Worm (Caenorhabditis elegans) whole organism, L2 larva: ENCODE measurements around the gene B0280.11.

Experiments used
- C34F6.9 ChIP-seq: fragments of 150-350 bp; optimal IDR thresholded peaks from 2 replicates; lab custom pipeline; 2014; ENCODE audit warnings: missing biosample characterization, missing genetic modification characterization
- F13H6.1 ChIP-seq: sonication (generic microtip); optimal IDR thresholded peaks from 2 replicates; lab custom pipeline; 2016; ENCODE audit warnings: missing genetic modification characterization, missing compliant biosample characterization
- R02D3.7 ChIP-seq: fragments of 150-350 bp; optimal IDR thresholded peaks from 2 replicates; lab custom pipeline; 2014; ENCODE audit warnings: missing biosample characterization, missing genetic modification characterization
- Y55F3AM.14 ChIP-seq: fragments of 200-800 bp; sonication (Bioruptor generic); optimal IDR thresholded peaks from 2 replicates; lab custom pipeline; 2018; ENCODE audit warnings: mild to moderate bottlenecking, missing genetic modification characterization, missing compliant biosample characterization
- ZK546.5 ChIP-seq: sonication (generic microtip); optimal IDR thresholded peaks from 2 replicates; lab custom pipeline; 2017; ENCODE audit warnings: missing biosample characterization, missing genetic modification characterization
- alr-1 ChIP-seq: fragments of 150-350 bp; optimal IDR thresholded peaks from 2 replicates; lab custom pipeline; 2014; ENCODE audit warnings: missing biosample characterization, missing genetic modification characterization
- aly-2 ChIP-seq: fragments of 150-350 bp; optimal IDR thresholded peaks from 2 replicates; lab custom pipeline; 2014; ENCODE audit warnings: missing biosample characterization, missing genetic modification characterization
- ama-1 ChIP-seq: fragments of 150-350 bp; optimal IDR thresholded peaks from 2 replicates; lab custom pipeline; 2018; ENCODE audit warnings: inconsistent platforms
- blmp-1 ChIP-seq: sonication (generic microtip); optimal IDR thresholded peaks from 2 replicates; lab custom pipeline; 2017; ENCODE audit warnings: missing genetic modification characterization, mild to moderate bottlenecking, missing compliant biosample characterization, antibody characterized with exemption, moderate library complexity; ENCODE audit not compliant: insufficient read depth
- ceh-16 ChIP-seq: fragments of 150-350 bp; optimal IDR thresholded peaks from 2 replicates; lab custom pipeline; 2014; ENCODE audit warnings: missing biosample characterization, missing genetic modification characterization
- ceh-82 ChIP-seq: fragments of 150-350 bp; optimal IDR thresholded peaks from 2 replicates; lab custom pipeline; 2014; ENCODE audit warnings: missing biosample characterization, missing genetic modification characterization
- crh-2 ChIP-seq: sonication (generic microtip); optimal IDR thresholded peaks from 2 replicates; lab custom pipeline; 2017; ENCODE audit warnings: missing biosample characterization, missing genetic modification characterization
- dmd-4 ChIP-seq: sonication (generic microtip); optimal IDR thresholded peaks from 2 replicates; lab custom pipeline; 2017; ENCODE audit warnings: missing biosample characterization, missing genetic modification characterization
- egl-27 ChIP-seq: sonication (generic microtip); optimal IDR thresholded peaks from 3 replicates; lab custom pipeline; 2017; ENCODE audit warnings: missing biosample characterization, missing genetic modification reagents, missing genetic modification characterization
- elt-1 ChIP-seq: fragments of 150-350 bp; optimal IDR thresholded peaks from 2 replicates; lab custom pipeline; 2014; ENCODE audit warnings: missing biosample characterization, missing genetic modification characterization
- elt-3 ChIP-seq: sonication (generic microtip); optimal IDR thresholded peaks from 2 replicates; lab custom pipeline; 2017; ENCODE audit warnings: missing biosample characterization, missing genetic modification characterization
- fos-1 ChIP-seq: fragments of 150-350 bp; optimal IDR thresholded peaks from 2 replicates; lab custom pipeline; 2014; ENCODE audit warnings: missing biosample characterization, missing genetic modification characterization
- gmeb-1 ChIP-seq: fragments of 150-350 bp; optimal IDR thresholded peaks from 2 replicates; lab custom pipeline; 2014; ENCODE audit warnings: missing biosample characterization, missing genetic modification characterization
- lin-11 ChIP-seq: fragments of 150-350 bp; sonication (generic microtip); optimal IDR thresholded peaks from 2 replicates; lab custom pipeline; 2014; ENCODE audit warnings: missing biosample characterization, missing genetic modification characterization, inconsistent platforms, mixed read lengths
- lin-13 ChIP-seq: fragments of 150-350 bp; optimal IDR thresholded peaks from 2 replicates; lab custom pipeline; 2014; ENCODE audit warnings: missing biosample characterization, missing genetic modification reagents, missing genetic modification characterization
- lin-39 ChIP-seq: fragments of 150-350 bp; optimal IDR thresholded peaks from 2 replicates; lab custom pipeline; 2014; ENCODE audit warnings: missing biosample characterization, missing genetic modification reagents, missing genetic modification characterization
- lsy-2 ChIP-seq, 2 experiments: fragments of 150-350 bp in 1 of 2; sonication (generic microtip) in 1 of 2; optimal IDR thresholded peaks; 2 replicates each; lab custom pipeline; 2014 to 2017; ENCODE audit warnings: missing biosample characterization in 2 of 2, missing genetic modification characterization in 2 of 2
- mab-5 ChIP-seq: fragments of 150-350 bp; optimal IDR thresholded peaks from 2 replicates; lab custom pipeline; 2014; ENCODE audit warnings: missing biosample characterization, missing genetic modification characterization
- mbf-1 ChIP-seq: sonication (generic microtip); optimal IDR thresholded peaks from 2 replicates; lab custom pipeline; 2017; ENCODE audit warnings: missing biosample characterization, missing genetic modification characterization
- mdl-1 ChIP-seq, 2 experiments: fragments of 150-350 bp in 1 of 2; sonication (generic microtip) in 1 of 2; optimal IDR thresholded peaks; 2 replicates each; lab custom pipeline; 2017; ENCODE audit warnings: missing biosample characterization in 2 of 2, missing genetic modification characterization in 2 of 2
- nhr-10 ChIP-seq: sonication (generic microtip); optimal IDR thresholded peaks from 2 replicates; lab custom pipeline; 2017; ENCODE audit warnings: missing biosample characterization, missing genetic modification characterization
- nhr-11 ChIP-seq: fragments of 150-350 bp; optimal IDR thresholded peaks from 2 replicates; lab custom pipeline; 2014; ENCODE audit warnings: missing biosample characterization, missing genetic modification characterization
- nhr-12 ChIP-seq: fragments of 150-350 bp; optimal IDR thresholded peaks from 2 replicates; lab custom pipeline; 2014; ENCODE audit warnings: missing biosample characterization, missing genetic modification characterization
- nhr-129 ChIP-seq: fragments of 150-350 bp; optimal IDR thresholded peaks from 2 replicates; lab custom pipeline; 2014; ENCODE audit warnings: missing biosample characterization, missing genetic modification characterization
- nhr-21 ChIP-seq: fragments of 150-350 bp; optimal IDR thresholded peaks from 2 replicates; lab custom pipeline; 2014; ENCODE audit warnings: missing biosample characterization, missing genetic modification characterization
- nhr-23 ChIP-seq: fragments of 150-350 bp; optimal IDR thresholded peaks from 2 replicates; lab custom pipeline; 2014; ENCODE audit warnings: missing biosample characterization, missing genetic modification reagents, missing genetic modification characterization
- nhr-237 ChIP-seq: fragments of 150-350 bp; optimal IDR thresholded peaks from 2 replicates; lab custom pipeline; 2014; ENCODE audit warnings: missing biosample characterization, missing genetic modification characterization
- nhr-25 ChIP-seq: fragments of 150-350 bp; sonication (generic microtip); optimal IDR thresholded peaks from 3 replicates; lab custom pipeline; 2014; ENCODE audit warnings: missing biosample characterization, missing genetic modification characterization
- nhr-6 ChIP-seq: fragments of 150-350 bp; optimal IDR thresholded peaks from 2 replicates; lab custom pipeline; 2014; ENCODE audit warnings: missing biosample characterization, missing genetic modification characterization
- nhr-77 ChIP-seq: fragments of 150-350 bp; optimal IDR thresholded peaks from 2 replicates; lab custom pipeline; 2014; ENCODE audit warnings: missing biosample characterization, missing genetic modification characterization
- peb-1 ChIP-seq: fragments of 150-350 bp; optimal IDR thresholded peaks from 2 replicates; lab custom pipeline; 2014; ENCODE audit warnings: missing biosample characterization, missing genetic modification characterization
- sem-4 ChIP-seq: fragments of 150-350 bp; optimal IDR thresholded peaks from 2 replicates; lab custom pipeline; 2014; ENCODE audit warnings: missing biosample characterization, missing genetic modification reagents, missing genetic modification characterization
- skn-1 ChIP-seq: sonication (generic microtip); optimal IDR thresholded peaks from 2 replicates; lab custom pipeline; 2017; ENCODE audit warnings: missing biosample characterization, missing genetic modification characterization
- sma-3 ChIP-seq: sonication (generic microtip); optimal IDR thresholded peaks from 2 replicates; lab custom pipeline; 2016; ENCODE audit warnings: missing genetic modification reagents, missing genetic modification characterization, missing compliant biosample characterization
- sma-9 ChIP-seq, 2 experiments: fragments of 150-350 bp in 1 of 2; sonication (generic microtip) in 1 of 2; optimal IDR thresholded peaks; 2 replicates each; lab custom pipeline; 2014 to 2016; ENCODE audit warnings: missing genetic modification characterization in 2 of 2, mild to moderate bottlenecking in 1 of 2, missing biosample characterization in 1 of 2, missing compliant biosample characterization in 1 of 2, missing genetic modification reagents in 1 of 2, moderate library complexity in 1 of 2
- snpc-4 ChIP-seq: fragments of 150-350 bp; optimal IDR thresholded peaks from 2 replicates; lab custom pipeline; 2014; ENCODE audit warnings: missing biosample characterization, missing genetic modification characterization
- unc-39 ChIP-seq: fragments of 150-350 bp; optimal IDR thresholded peaks from 2 replicates; lab custom pipeline; 2014; ENCODE audit warnings: missing biosample characterization, missing genetic modification characterization
- unc-55 ChIP-seq: fragments of 150-350 bp; sonication (generic microtip); optimal IDR thresholded peaks from 3 replicates; lab custom pipeline; 2014; ENCODE audit warnings: missing biosample characterization, missing genetic modification reagents, missing genetic modification characterization
- unc-62 ChIP-seq: fragments of 150-350 bp; optimal IDR thresholded peaks from 2 replicates; lab custom pipeline; 2014; ENCODE audit warnings: missing biosample characterization, missing genetic modification reagents, missing genetic modification characterization
- zag-1 ChIP-seq: fragments of 150-350 bp; optimal IDR thresholded peaks from 2 replicates; lab custom pipeline; 2014; ENCODE audit warnings: missing biosample characterization, missing genetic modification characterization
- ztf-1 ChIP-seq: fragments of 200-800 bp; sonication (Bioruptor generic); conservative IDR thresholded peaks from 2 replicates; pipeline ENCODE4 v1.3.6; 2022; ENCODE audit warnings: missing genetic modification characterization, missing compliant biosample characterization
- ztf-11 ChIP-seq: sonication (generic microtip); optimal IDR thresholded peaks from 2 replicates; lab custom pipeline; 2017; ENCODE audit warnings: missing biosample characterization, missing genetic modification characterization
- ztf-4 ChIP-seq: fragments of 150-350 bp; optimal IDR thresholded peaks from 2 replicates; lab custom pipeline; 2014; ENCODE audit warnings: missing biosample characterization, missing genetic modification characterization

Gene B0280.11

ce11 chrIII:7122860-7123259, 15.2 kb downstream of the B0280.11 start, which contains the start of the genes B0280.9 and rpia-1:
Gene B0280.9 (minus strand): TSS chrIII:7122895.
Gene rpia-1 (plus strand): TSS chrIII:7123128.
- TF ChIP-seq ztf-4 (no peak), blmp-1 (tag; lab: Kevin White, UChicago) (no peak), lin-13 (GFP tag; lab: Kevin White, UChicago) (no peak), dmd-4 (no peak), fos-1 (tag; lab: Kevin White, UChicago) (no peak), ztf-11 (tag; lab: Kevin White, UChicago) (no peak), gmeb-1 (tag; lab: Kevin White, UChicago) (peak; percentile 26), ztf-1 (GFP tag; lab: Robert Waterston, UW) (no peak), lsy-2 (tag; optimal IDR thresholded peaks at IDR 0.05; lab: Kevin White, UChicago) (peak; percentile 81 to 95), ceh-82 (tag; lab: Kevin White, UChicago) (no peak), ama-1 (lab: Kevin White, UChicago) (no peak), zag-1 (no peak), egl-27 (no peak), sma-3 (GFP tag; lab: Kevin White, UChicago) (no peak), nhr-6 (no peak), nhr-12 (tag; lab: Kevin White, UChicago) (no peak), unc-39 (tag; lab: Kevin White, UChicago) (no peak), nhr-21 (tag; lab: Kevin White, UChicago) (no peak), snpc-4 (tag; lab: Kevin White, UChicago) (no peak), nhr-11 (no peak), C34F6.9 (peak; percentile 50), mbf-1 (tag; lab: Kevin White, UChicago) (no peak), nhr-25 (tag; lab: Kevin White, UChicago) (no peak), elt-1 (tag; lab: Kevin White, UChicago) (no peak), F13H6.1 (tag; lab: Kevin White, UChicago) (peak; percentile 7), lin-39 (tag; lab: Kevin White, UChicago) (no peak), nhr-77 (tag; lab: Kevin White, UChicago) (no peak), ceh-16 (no peak), elt-3 (tag; lab: Kevin White, UChicago) (no peak), Y55F3AM.14 (GFP tag; lab: Kevin White, UChicago) (no peak), unc-55 (GFP tag; lab: Kevin White, UChicago) (peak; percentile 60), sem-4 (no peak), mdl-1 (tag; optimal IDR thresholded peaks at IDR 0.05; lab: Kevin White, UChicago) (no peak), peb-1 (tag; lab: Kevin White, UChicago) (no peak), nhr-23 (tag; lab: Kevin White, UChicago) (no peak), ZK546.5 (tag; lab: Kevin White, UChicago) (no peak), skn-1 (no peak), nhr-237 (tag; lab: Kevin White, UChicago) (no peak), lin-11 (tag; lab: Kevin White, UChicago) (no peak), nhr-129 (tag; lab: Kevin White, UChicago) (peak; percentile 38), crh-2 (tag; lab: Kevin White, UChicago) (peak; percentile 33), R02D3.7 (tag; lab: Kevin White, UChicago) (no peak), alr-1 (tag; lab: Kevin White, UChicago) (no peak), nhr-10 (tag; lab: Kevin White, UChicago) (no peak), aly-2 (tag; lab: Kevin White, UChicago) (no peak), unc-62 (no peak), mab-5 (tag; lab: Kevin White, UChicago) (no peak), sma-9 (GFP tag; optimal IDR thresholded peaks at IDR 0.05; lab: Kevin White, UChicago) (peak; percentile 45), sma-9 (tag; optimal IDR thresholded peaks at IDR 0.05; lab: Kevin White, UChicago) (no peak)
